Fruit fly (Drosophila melanogaster) whole organism, embryonic: ENCODE results near the gene Frmd5.

ENCODE experiments used
- Atf3 ChIP-seq: fragments of 200-800 bp; sonication (Bioruptor generic); optimal IDR thresholded peaks from 3 replicates; lab custom pipeline; 2016; ENCODE audit warnings: missing biosample characterization, missing genetic modification characterization
- CG10654 ChIP-seq: fragments of 200-800 bp; sonication (Bioruptor generic); optimal IDR thresholded peaks from 2 replicates; lab custom pipeline; 2016; ENCODE audit warnings: missing biosample characterization, missing genetic modification characterization
- CG12942 ChIP-seq: fragments of 200-800 bp; sonication (Bioruptor generic); optimal IDR thresholded peaks from 3 replicates; lab custom pipeline; 2016; ENCODE audit warnings: missing biosample characterization, missing genetic modification characterization
- CG13123 ChIP-seq: fragments of 200-800 bp; sonication (Bioruptor generic); optimal IDR thresholded peaks from 2 replicates; lab custom pipeline; 2016; ENCODE audit warnings: missing biosample characterization, missing genetic modification characterization
- CG13424 ChIP-seq: fragments of 200-800 bp; sonication (Bioruptor generic); optimal IDR thresholded peaks from 2 replicates; lab custom pipeline; 2019; ENCODE audit warnings: missing biosample characterization, mild to moderate bottlenecking, missing genetic modification characterization, moderate library complexity
- CG14050 ChIP-seq: fragments of 200-800 bp; sonication (Bioruptor generic); IDR thresholded peaks from 3 replicates; pipeline ENCODE4 v1.3.6; 2022; ENCODE audit warnings: missing biosample characterization, missing genetic modification characterization
- CG17328 ChIP-seq: fragments of 200-800 bp; sonication (Bioruptor generic); IDR thresholded peaks from 2 replicates; pipeline ENCODE4 v1.3.6; 2022; ENCODE audit warnings: missing biosample characterization, missing genetic modification characterization
- CG17612 ChIP-seq: fragments of 200-800 bp; sonication (Bioruptor generic); IDR thresholded peaks from 2 replicates; pipeline ENCODE4 v1.3.6; 2022; ENCODE audit warnings: missing biosample characterization, missing genetic modification characterization
- CG17802 ChIP-seq: fragments of 200-800 bp; sonication (Bioruptor generic); optimal IDR thresholded peaks from 2 replicates; lab custom pipeline; 2018; ENCODE audit warnings: missing biosample characterization, mild to moderate bottlenecking, missing genetic modification characterization, moderate library complexity
- CG2120 ChIP-seq: fragments of 200-800 bp; sonication (Bioruptor generic); optimal IDR thresholded peaks from 3 replicates; lab custom pipeline; 2016; ENCODE audit warnings: missing biosample characterization, missing genetic modification characterization
- CG30020 ChIP-seq: fragments of 200-800 bp; optimal IDR thresholded peaks from 2 replicates; lab custom pipeline; 2019; ENCODE audit warnings: missing biosample characterization, mild to moderate bottlenecking, missing genetic modification characterization, moderate library complexity
- CG31388 ChIP-seq: fragments of 200-800 bp; sonication (Bioruptor generic); optimal IDR thresholded peaks from 2 replicates; lab custom pipeline; 2016; ENCODE audit warnings: missing biosample characterization, missing genetic modification characterization
- CG3163 ChIP-seq: fragments of 200-800 bp; sonication (Bioruptor generic); optimal IDR thresholded peaks from 3 replicates; lab custom pipeline; 2016; ENCODE audit warnings: missing biosample characterization, missing genetic modification characterization
- CG34224 ChIP-seq: fragments of 200-800 bp; sonication (Bioruptor generic); IDR thresholded peaks from 3 replicates; pipeline ENCODE4 v1.3.6; 2022; ENCODE audit warnings: missing biosample characterization, missing genetic modification characterization; ENCODE audit not compliant: partially characterized antibody
- CG3838 ChIP-seq: fragments of 200-800 bp; sonication (Bioruptor generic); optimal IDR thresholded peaks from 3 replicates; lab custom pipeline; 2016; ENCODE audit warnings: missing biosample characterization, missing genetic modification characterization
- CG4360 ChIP-seq: fragments of 200-800 bp; sonication (Bioruptor generic); IDR thresholded peaks from 2 replicates; pipeline ENCODE4 v1.3.6; 2022; ENCODE audit warnings: missing biosample characterization, missing genetic modification characterization
- CG43689 ChIP-seq: fragments of 200-800 bp; sonication (Bioruptor generic); IDR thresholded peaks from 2 replicates; pipeline ENCODE4 v1.3.6; 2022; ENCODE audit warnings: missing biosample characterization, missing genetic modification characterization
- CG4854 ChIP-seq: fragments of 200-800 bp; sonication (Bioruptor generic); optimal IDR thresholded peaks from 2 replicates; lab custom pipeline; 2016; ENCODE audit warnings: missing biosample characterization, missing genetic modification characterization, inconsistent platforms
- CG8765 ChIP-seq: fragments of 200-800 bp; sonication (Bioruptor generic); IDR thresholded peaks from 2 replicates; pipeline ENCODE4 v1.3.6; 2022; ENCODE audit warnings: missing biosample characterization, missing genetic modification characterization
- CG9817 ChIP-seq: fragments of 200-800 bp; sonication (Bioruptor generic); optimal IDR thresholded peaks from 2 replicates; lab custom pipeline; 2018; ENCODE audit warnings: missing biosample characterization, mild to moderate bottlenecking, missing genetic modification characterization, moderate library complexity
- CG9932 ChIP-seq: fragments of 200-800 bp; sonication (Bioruptor generic); IDR thresholded peaks from 2 replicates; pipeline ENCODE4 v1.3.6; 2022; ENCODE audit warnings: missing biosample characterization, missing genetic modification characterization
- Camta ChIP-seq: fragments of 200-800 bp; sonication (Bioruptor generic); optimal IDR thresholded peaks from 2 replicates; lab custom pipeline; 2016; ENCODE audit warnings: missing biosample characterization, missing genetic modification characterization
- E2f1 ChIP-seq: fragments of 200-800 bp; sonication (Bioruptor generic); IDR thresholded peaks from 2 replicates; pipeline ENCODE4 v1.3.6; 2022; ENCODE audit warnings: missing biosample characterization, missing genetic modification characterization
- HLHmδ ChIP-seq: fragments of 200-800 bp; sonication (Bioruptor generic); optimal IDR thresholded peaks from 2 replicates; lab custom pipeline; 2018; ENCODE audit warnings: missing biosample characterization, mild to moderate bottlenecking, missing genetic modification characterization, moderate library complexity
- Hand ChIP-seq: fragments of 200-800 bp; sonication (Bioruptor generic); optimal IDR thresholded peaks from 2 replicates; lab custom pipeline; 2017; ENCODE audit warnings: mild to moderate bottlenecking, missing biosample characterization, missing genetic modification reagents, missing genetic modification characterization
- HmgZ ChIP-seq: fragments of 200-800 bp; sonication (Bioruptor generic); optimal IDR thresholded peaks from 2 replicates; lab custom pipeline; 2018; ENCODE audit warnings: missing biosample characterization, mild to moderate bottlenecking, missing genetic modification characterization
- Lpt ChIP-seq: fragments of >200 bp; optimal IDR thresholded peaks from 2 replicates; lab custom pipeline; 2018; ENCODE audit warnings: missing biosample characterization, missing genetic modification characterization
- MTF-1 ChIP-seq: fragments of 200-800 bp; sonication (Bioruptor generic); optimal IDR thresholded peaks from 2 replicates; lab custom pipeline; 2018; ENCODE audit warnings: missing biosample characterization, mild to moderate bottlenecking, missing genetic modification characterization, borderline replicate concordance
- NfI ChIP-seq: fragments of 200-800 bp; sonication (Bioruptor generic); optimal IDR thresholded peaks from 3 replicates; lab custom pipeline; 2018; ENCODE audit warnings: missing biosample characterization, mild to moderate bottlenecking, missing genetic modification characterization, moderate library complexity
- Sox102F ChIP-seq: fragments of 200-800 bp; sonication (Bioruptor generic); optimal IDR thresholded peaks from 2 replicates; lab custom pipeline; 2018; ENCODE audit warnings: missing biosample characterization, mild to moderate bottlenecking, missing genetic modification characterization, moderate library complexity
- Sry-β ChIP-seq: fragments of 200-800 bp; sonication (Bioruptor generic); optimal IDR thresholded peaks from 2 replicates; lab custom pipeline; 2018; ENCODE audit warnings: missing biosample characterization, mild to moderate bottlenecking, missing genetic modification characterization, moderate library complexity
- al ChIP-seq: fragments of 200-800 bp; sonication (Bioruptor generic); IDR thresholded peaks from 2 replicates; pipeline ENCODE4 v1.3.6; 2022; ENCODE audit warnings: missing biosample characterization, missing genetic modification characterization
- ato ChIP-seq: fragments of 200-800 bp; sonication (Bioruptor generic); IDR thresholded peaks from 2 replicates; pipeline ENCODE4 v1.3.6; 2022; ENCODE audit warnings: missing biosample characterization, missing genetic modification characterization; ENCODE audit not compliant: partially characterized antibody
- bsh ChIP-seq, 2 experiments: fragments of 200-800 bp; sonication (Bioruptor generic); optimal IDR thresholded peaks; 2 replicates each; lab custom pipeline; 2017 to 2018; ENCODE audit warnings: mild to moderate bottlenecking in 2 of 2, missing biosample characterization in 2 of 2, missing genetic modification characterization in 2 of 2, moderate library complexity in 1 of 2
- btn ChIP-seq: fragments of 200-800 bp; sonication (Bioruptor generic); optimal IDR thresholded peaks from 2 replicates; lab custom pipeline; 2016; ENCODE audit warnings: missing biosample characterization, missing genetic modification characterization
- cas ChIP-seq: fragments of 200-800 bp; sonication (Bioruptor generic); IDR thresholded peaks from 2 replicates; pipeline ENCODE4 v1.3.6; 2022; ENCODE audit warnings: missing biosample characterization, missing genetic modification characterization
- da ChIP-seq: fragments of 200-800 bp; sonication (Bioruptor generic); optimal IDR thresholded peaks from 2 replicates; lab custom pipeline; 2016; ENCODE audit warnings: missing biosample characterization, missing genetic modification characterization
- ewg ChIP-seq: fragments of 200-800 bp; sonication (Bioruptor generic); optimal IDR thresholded peaks from 3 replicates; lab custom pipeline; 2017; ENCODE audit warnings: mild to moderate bottlenecking, missing biosample characterization, missing genetic modification reagents, missing genetic modification characterization
- grn ChIP-seq: fragments of 200-800 bp; sonication (Bioruptor generic); optimal IDR thresholded peaks from 3 replicates; lab custom pipeline; 2017; ENCODE audit warnings: missing biosample characterization, missing genetic modification characterization
- insv ChIP-seq, 2 experiments: fragments of 200-800 bp; sonication (Bioruptor generic); optimal IDR thresholded peaks; 3 replicates each; lab custom pipeline; 2016 to 2018; ENCODE audit warnings: missing biosample characterization in 2 of 2, missing genetic modification characterization in 2 of 2
- ken ChIP-seq: fragments of 200-800 bp; sonication (Bioruptor generic); IDR thresholded peaks from 3 replicates; pipeline ENCODE4 v1.3.6; 2022; ENCODE audit warnings: missing biosample characterization, missing genetic modification characterization
- peb ChIP-seq: fragments of 200-800 bp; sonication (Bioruptor generic); IDR thresholded peaks from 2 replicates; pipeline ENCODE4 v1.3.6; 2022; ENCODE audit warnings: missing biosample characterization, missing genetic modification characterization
- sc ChIP-seq, 3 experiments: fragments of >200 bp in 2 of 3; fragments of 200-800 bp in 1 of 3; sonication (Bioruptor generic) in 1 of 3; optimal IDR thresholded peaks; 2 replicates in 2 of 3; 3 replicates in 1 of 3; lab custom pipeline; 2017; ENCODE audit warnings: mild to moderate bottlenecking in 1 of 3, missing biosample characterization in 1 of 3, missing genetic modification characterization in 1 of 3, missing genetic modification reagents in 1 of 3
- scrt ChIP-seq: fragments of 200-800 bp; sonication (Bioruptor generic); optimal IDR thresholded peaks from 2 replicates; lab custom pipeline; 2018; ENCODE audit warnings: missing biosample characterization, mild to moderate bottlenecking, missing genetic modification characterization, moderate library complexity
- sens-2 ChIP-seq: fragments of 200-800 bp; sonication (Bioruptor generic); IDR thresholded peaks from 2 replicates; pipeline ENCODE4 v1.3.6; 2022; ENCODE audit warnings: missing biosample characterization, missing genetic modification characterization
- seq ChIP-seq: fragments of 200-800 bp; sonication (Bioruptor generic); IDR thresholded peaks from 2 replicates; pipeline ENCODE4 v1.3.6; 2022; ENCODE audit warnings: missing biosample characterization, missing genetic modification characterization
- toy ChIP-seq: fragments of 200-800 bp; sonication (Bioruptor generic); IDR thresholded peaks from 2 replicates; pipeline ENCODE4 v1.3.6; 2022; ENCODE audit warnings: missing biosample characterization, missing genetic modification characterization
- trh ChIP-seq: fragments of 200-800 bp; sonication (Bioruptor generic); optimal IDR thresholded peaks from 2 replicates; lab custom pipeline; 2016; ENCODE audit warnings: missing biosample characterization, missing genetic modification characterization
- unc-4 ChIP-seq: fragments of 200-800 bp; sonication (Bioruptor generic); IDR thresholded peaks from 2 replicates; pipeline ENCODE4 v1.3.6; 2022; ENCODE audit warnings: missing biosample characterization, missing genetic modification characterization; ENCODE audit not compliant: partially characterized antibody
- zfh2 ChIP-seq: fragments of 200-800 bp; sonication (Bioruptor generic); optimal IDR thresholded peaks from 2 replicates; lab custom pipeline; 2016; ENCODE audit warnings: missing biosample characterization, missing genetic modification characterization

Frmd5 gene

dm6 chr2L:10386208-10386805 is 42.1 kb downstream of the Frmd5 start, which contains the start of the genes Cdk1 and mRpS7 (continued):
- peak; percentile 23 for TF ChIP-seq CG31388 (GFP tag; lab: Kevin White, UChicago)
- TF ChIP-seq btn (GFP tag; lab: Kevin White, UChicago), result no peak
- TF ChIP-seq CG14050 (GFP tag; lab: Robert Waterston, UW), result peak; percentile 41; the same call in 1 of the 3 replicates
- no peak for TF ChIP-seq MTF-1 (GFP tag; lab: Kevin White, UChicago)
- peak in 1 of 2 experiments; percentile 75 for TF ChIP-seq bsh (GFP tag; optimal IDR thresholded peaks at IDR 0.05; lab: Kevin White, UChicago)
- no peak for TF ChIP-seq grn (GFP tag; lab: Kevin White, UChicago)
- no peak for TF ChIP-seq sc (optimal IDR thresholded peaks at IDR 0.05; lab: Kevin White, UChicago)
- TF ChIP-seq sc (GFP tag; optimal IDR thresholded peaks at IDR 0.05; lab: Kevin White, UChicago), result peak; percentile 36
- no peak for TF ChIP-seq ato (GFP tag; lab: Robert Waterston, UW)
- peak; percentile 100 for TF ChIP-seq CG30020 (tag; lab: Kevin White, UChicago)
- no peak for TF ChIP-seq CG43689 (GFP tag; lab: Robert Waterston, UW)
- peak; percentile 52 for TF ChIP-seq ewg (GFP tag; lab: Kevin White, UChicago)
- TF ChIP-seq Sox102F, result no peak
- TF ChIP-seq CG3838, result peak; percentile 63
- TF ChIP-seq Atf3 (GFP tag; lab: Kevin White, UChicago), result peak; percentile 68
- peak; percentile 56 for TF ChIP-seq E2f1 (GFP tag; lab: Robert Waterston, UW)
- peak; percentile 34 for TF ChIP-seq da (GFP tag; lab: Kevin White, UChicago)
- peak; percentile 73 for TF ChIP-seq CG13424 (tag; lab: Kevin White, UChicago)
- 0 out of 2 replicates have a peak, but pooled peaks have one; percentile 20 for TF ChIP-seq sens-2 (GFP tag; lab: Robert Waterston, UW)
- peak; percentile 60; the same call in 1 of the 2 replicates for TF ChIP-seq CG8765 (GFP tag; lab: Robert Waterston, UW)
- peak; percentile 62 for TF ChIP-seq CG12942 (GFP tag; lab: Kevin White, UChicago)
- TF ChIP-seq CG13123 (GFP tag; lab: Kevin White, UChicago), result peak; percentile 46
- no peak for TF ChIP-seq insv (GFP tag; optimal IDR thresholded peaks at IDR 0.05; lab: Kevin White, UChicago)
- no peak for TF ChIP-seq CG17612
- TF ChIP-seq seq (GFP tag; lab: Robert Waterston, UW), result no peak
- peak; percentile 68 for TF ChIP-seq CG9817 (tag; lab: Kevin White, UChicago)
- peak; percentile 35; the same call in 1 of the 2 replicates for TF ChIP-seq CG9932 (GFP tag; lab: Robert Waterston, UW)
- no peak for TF ChIP-seq HLHmδ (GFP tag; lab: Kevin White, UChicago)
- no peak for TF ChIP-seq Sry-β (GFP tag; lab: Kevin White, UChicago)
- TF ChIP-seq CG34224 (GFP tag; lab: Robert Waterston, UW), result no peak
- no peak for TF ChIP-seq cas (GFP tag; lab: Robert Waterston, UW)
- TF ChIP-seq scrt (GFP tag; lab: Kevin White, UChicago), result peak; percentile 38
- no peak for TF ChIP-seq toy
- TF ChIP-seq trh (GFP tag; lab: Kevin White, UChicago), result peak; percentile 60
- peak; percentile 54 for TF ChIP-seq al
- TF ChIP-seq CG4360 (GFP tag; lab: Robert Waterston, UW), result no peak
- no peak for TF ChIP-seq Hand (GFP tag; lab: Kevin White, UChicago)
- peak; percentile 46 for TF ChIP-seq CG10654 (GFP tag; lab: Kevin White, UChicago)
- TF ChIP-seq HmgZ (tag; lab: Kevin White, UChicago), result peak; percentile 51
- TF ChIP-seq CG3163 (GFP tag; lab: Kevin White, UChicago), result peak; percentile 8
- TF ChIP-seq CG4854 (GFP tag; lab: Kevin White, UChicago), result peak; percentile 40
- TF ChIP-seq peb (GFP tag; lab: Robert Waterston, UW), result no peak
- peak; percentile 80 for TF ChIP-seq CG2120 (GFP tag; lab: Kevin White, UChicago)
- TF ChIP-seq CG17328 (GFP tag; lab: Robert Waterston, UW), result peak; percentile 70
- TF ChIP-seq unc-4 (GFP tag; lab: Robert Waterston, UW), result no peak
- TF ChIP-seq NfI (GFP tag; lab: Kevin White, UChicago), result peak; percentile 76
- TF ChIP-seq CG17802 (tag; lab: Kevin White, UChicago), result peak; percentile 85
- TF ChIP-seq Camta (GFP tag; lab: Kevin White, UChicago), result peak; percentile 57
- no peak for TF ChIP-seq Lpt (GFP tag; lab: Kevin White, UChicago)
- peak; percentile 52 for TF ChIP-seq zfh2 (GFP tag; lab: Kevin White, UChicago)
- peak; percentile 66; the same call in 2 of the 3 replicates for TF ChIP-seq ken (GFP tag; lab: Robert Waterston, UW)
